Worm (Caenorhabditis elegans): ENCODE measurements around the gene F40F9.3.

ce11 chrV:9706592-9706991 is 8.4 kb upstream of the F40F9.3 start:
- TF ChIP-seq elt-1 (tag; optimal IDR thresholded peaks at IDR 0.05) (no peak), nhr-12 (tag; optimal IDR thresholded peaks at IDR 0.05) (no peak), egl-27 (tag; optimal IDR thresholded peaks at IDR 0.05) (no peak), blmp-1 (tag; optimal IDR thresholded peaks at IDR 0.05; ENCODE audit: insufficient read depth) (no peak), mdl-1 (tag; optimal IDR thresholded peaks at IDR 0.05) (no peak), ZK546.5 (tag; optimal IDR thresholded peaks at IDR 0.05) (no peak)
